Worm (Caenorhabditis elegans): ENCODE results near the gene ccch-1.
"Not testable (repeated sequence)": the region's sequence is repeated elsewhere in the genome, so short reads cannot be mapped to it uniquely, and the experiment has no call there.

DNA sequence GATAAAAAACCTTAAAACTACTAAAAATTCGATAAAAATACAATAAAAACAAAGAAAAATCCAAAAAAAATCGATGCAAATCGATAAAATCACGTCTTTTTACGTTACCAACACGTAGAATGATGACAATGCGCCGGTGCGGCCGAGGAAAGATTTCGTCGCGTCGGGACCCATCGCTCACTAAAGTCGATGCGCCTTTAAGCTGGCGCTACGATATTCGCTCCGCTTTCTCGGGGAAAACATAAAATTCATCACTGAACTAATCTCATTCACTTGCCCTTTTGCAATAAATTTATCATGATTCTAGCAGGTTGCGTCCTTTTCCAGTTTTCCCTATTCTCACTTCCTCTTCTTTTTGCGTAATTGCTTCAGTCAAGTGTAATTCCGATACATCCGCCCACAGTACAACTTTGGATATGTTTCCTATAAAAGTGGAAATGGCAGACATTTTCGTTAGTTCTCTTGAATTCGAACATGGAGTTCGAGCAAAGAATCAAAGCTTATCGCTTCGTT lies 44.0 kb upstream of the ccch-1 start, which contains the start of gene col-157:
- not testable (repeated sequence) for TF ChIP-seq ets-7 (tag; optimal IDR thresholded peaks at IDR 0.05); hmg-4 (GFP tag; optimal IDR thresholded peaks at IDR 0.05); ama-1 (optimal IDR thresholded peaks at IDR 0.05); pes-1 (GFP tag; IDR thresholded peaks at IDR 0.05); flt-1 (GFP tag; IDR thresholded peaks at IDR 0.05)
